Worm (Caenorhabditis elegans) whole organism, late embryonic: Measurements from ENCODE around the gene cgh-1.
A peak's percentile ranks its signal among the peaks of the same experiment; 100 is the strongest.

Source experiments
- K02D7.2 ChIP-seq: sonication (generic microtip); optimal IDR thresholded peaks from 2 replicates; lab custom pipeline; 2017; ENCODE audit warnings: mild to moderate bottlenecking, missing genetic modification characterization, missing compliant biosample characterization
- T23F11.4 ChIP-seq: fragments of 200-800 bp; sonication (Bioruptor generic); optimal IDR thresholded peaks from 2 replicates; lab custom pipeline; 2018; ENCODE audit warnings: mild to moderate bottlenecking, missing genetic modification characterization, missing compliant biosample characterization
- elt-4 ChIP-seq: sonication (generic microtip); optimal IDR thresholded peaks from 2 replicates; lab custom pipeline; 2016; ENCODE audit warnings: missing genetic modification characterization, missing compliant biosample characterization
- fkh-6 ChIP-seq: sonication (generic microtip); optimal IDR thresholded peaks from 2 replicates; lab custom pipeline; 2016; ENCODE audit warnings: missing genetic modification characterization, missing compliant biosample characterization
- hlh-6 ChIP-seq: sonication (generic microtip); optimal IDR thresholded peaks from 2 replicates; lab custom pipeline; 2016; ENCODE audit warnings: missing genotype, missing genetic modification characterization, missing compliant biosample characterization
- pat-9 ChIP-seq: fragments of 200-800 bp; sonication (Bioruptor generic); optimal IDR thresholded peaks from 2 replicates; lab custom pipeline; 2018; ENCODE audit warnings: mild to moderate bottlenecking, missing genetic modification characterization, moderate library complexity, missing compliant biosample characterization
- rnt-1 ChIP-seq: sonication (generic microtip); optimal IDR thresholded peaks from 2 replicates; lab custom pipeline; 2016; ENCODE audit warnings: missing genetic modification characterization, missing compliant biosample characterization
- unc-42 ChIP-seq: sonication (generic microtip); optimal IDR thresholded peaks from 2 replicates; lab custom pipeline; 2016; ENCODE audit warnings: missing genotype, missing genetic modification characterization, missing compliant biosample characterization
- unc-55 ChIP-seq: sonication (generic microtip); optimal IDR thresholded peaks from 2 replicates; lab custom pipeline; 2017; ENCODE audit warnings: missing biosample characterization, missing genetic modification reagents, missing genetic modification characterization

Gene cgh-1

ce11 chrIII:7456640-7457039 lies 41.0 kb downstream of the cgh-1 start, which contains the start of gene Y69F12A.1:
Gene Y69F12A.1 (plus strand): TSS chrIII:7456940.
- TF ChIP-seq hlh-6: no peak
- no peak for TF ChIP-seq pat-9
- no peak for TF ChIP-seq fkh-6 (tag; lab: Kevin White, UChicago)
- TF ChIP-seq rnt-1 (tag; lab: Kevin White, UChicago): no peak
- TF ChIP-seq K02D7.2 (tag; lab: Kevin White, UChicago): no peak
- TF ChIP-seq elt-4: no peak
- no peak for TF ChIP-seq T23F11.4 (GFP tag; lab: Kevin White, UChicago)

ce11 chrIII:7453653-7454124 lies 43.9 kb downstream of the cgh-1 start, which contains the start of gene alh-12:
Gene alh-12 (plus strand): TSS chrIII:7454074.
- TF ChIP-seq unc-42 (tag; lab: Kevin White, UChicago) (no peak), unc-55 (GFP tag; lab: Kevin White, UChicago) (peak; percentile 25)
